Worm (Caenorhabditis elegans) whole organism, young adult: ENCODE measurements around the gene BE10.3.
A peak's percentile ranks its signal among the peaks of the same experiment; 100 is the strongest.

Experiments used
- B0019.2 ChIP-seq: fragments of 200-800 bp; sonication (Bioruptor generic); conservative IDR thresholded peaks from 2 replicates; pipeline ENCODE4 v1.3.6; 2022; ENCODE audit warnings: missing genetic modification reagents, missing genetic modification characterization, missing compliant biosample characterization
- B0261.1 ChIP-seq: sonication (generic microtip); optimal IDR thresholded peaks from 2 replicates; lab custom pipeline; 2016; ENCODE audit warnings: mild to moderate bottlenecking, missing genetic modification characterization, moderate library complexity, missing compliant biosample characterization
- B0336.3 ChIP-seq: fragments of 200-800 bp; sonication (Bioruptor generic); IDR thresholded peaks from 2 replicates; pipeline ENCODE4 v1.3.6; 2022; ENCODE audit warnings: missing genetic modification characterization, missing compliant biosample characterization
- F23B12.7 ChIP-seq: sonication (generic microtip); optimal IDR thresholded peaks from 2 replicates; lab custom pipeline; 2017; ENCODE audit warnings: missing genetic modification characterization, mild to moderate bottlenecking, missing compliant biosample characterization, antibody characterized with exemption, moderate library complexity; ENCODE audit not compliant: insufficient read depth
- F33H1.4 ChIP-seq: fragments of 200-800 bp; sonication (Bioruptor generic); IDR thresholded peaks from 2 replicates; pipeline ENCODE4 v1.3.6; 2022; ENCODE audit warnings: missing genetic modification reagents, missing genetic modification characterization, missing compliant biosample characterization
- K11D2.4 ChIP-seq: fragments of 200-800 bp; sonication (Bioruptor generic); IDR thresholded peaks from 2 replicates; pipeline ENCODE4 v1.3.6; 2022; ENCODE audit warnings: missing genetic modification reagents, missing genetic modification characterization, missing compliant biosample characterization
- T26A5.8 ChIP-seq: sonication (generic microtip); optimal IDR thresholded peaks from 2 replicates; lab custom pipeline; 2016; ENCODE audit warnings: missing genetic modification characterization, missing compliant biosample characterization
- Y56A3A.18 ChIP-seq: fragments of 200-800 bp; sonication (Bioruptor generic); IDR thresholded peaks from 2 replicates; pipeline ENCODE4 v1.3.6; 2022; ENCODE audit warnings: missing genetic modification reagents, missing genetic modification characterization, missing compliant biosample characterization
- Y79H2A.3 ChIP-seq: fragments of 200-800 bp; sonication (Bioruptor generic); conservative IDR thresholded peaks from 2 replicates; pipeline ENCODE4 v1.3.6; 2022; ENCODE audit warnings: missing genetic modification reagents, missing genetic modification characterization, missing compliant biosample characterization
- akir-1 ChIP-seq: fragments of 200-800 bp; sonication (Bioruptor generic); optimal IDR thresholded peaks from 2 replicates; lab custom pipeline; 2018; ENCODE audit warnings: mild to moderate bottlenecking, missing genetic modification characterization, moderate library complexity, missing compliant biosample characterization
- athp-1 ChIP-seq: sonication (generic microtip); optimal IDR thresholded peaks from 2 replicates; lab custom pipeline; 2017; ENCODE audit warnings: mild to moderate bottlenecking, missing genetic modification characterization, missing compliant biosample characterization
- attf-3 ChIP-seq: fragments of 200-800 bp; sonication (Bioruptor generic); conservative IDR thresholded peaks from 2 replicates; pipeline ENCODE4 v1.3.6; 2022; ENCODE audit warnings: missing genetic modification reagents, missing genetic modification characterization, missing compliant biosample characterization
- attf-6 ChIP-seq: fragments of 200-800 bp; sonication (Bioruptor generic); IDR thresholded peaks from 2 replicates; pipeline ENCODE4 v1.3.6; 2022; ENCODE audit warnings: missing genetic modification reagents, missing genetic modification characterization, missing compliant biosample characterization
- bed-1 ChIP-seq: fragments of 200-800 bp; sonication (Bioruptor generic); IDR thresholded peaks from 2 replicates; pipeline ENCODE4 v1.3.6; 2022; ENCODE audit warnings: missing genetic modification reagents, missing genetic modification characterization, missing compliant biosample characterization
- cebp-2 ChIP-seq: fragments of 200-800 bp; sonication (Bioruptor generic); IDR thresholded peaks from 2 replicates; pipeline ENCODE4 v1.3.6; 2022; ENCODE audit warnings: missing genetic modification characterization, missing compliant biosample characterization
- ceh-79 ChIP-seq: sonication (generic microtip); optimal IDR thresholded peaks from 2 replicates; lab custom pipeline; 2017; ENCODE audit warnings: mild to moderate bottlenecking, missing genetic modification characterization, missing compliant biosample characterization
- chd-7 ChIP-seq: sonication (generic microtip); optimal IDR thresholded peaks from 2 replicates; lab custom pipeline; 2016; ENCODE audit warnings: mild to moderate bottlenecking, missing genetic modification characterization, moderate library complexity, missing compliant biosample characterization
- dox-1 ChIP-seq: fragments of 200-800 bp; sonication (Bioruptor generic); IDR thresholded peaks from 2 replicates; pipeline ENCODE4 v1.3.6; 2022; ENCODE audit warnings: missing genetic modification reagents, missing genetic modification characterization, missing compliant biosample characterization
- egrh-3 ChIP-seq: fragments of 200-800 bp; sonication (Bioruptor generic); IDR thresholded peaks from 2 replicates; pipeline ENCODE4 v1.3.6; 2022; ENCODE audit warnings: missing genetic modification reagents, missing genetic modification characterization, missing compliant biosample characterization
- ets-4 ChIP-seq: fragments of 200-800 bp; sonication (Bioruptor generic); optimal IDR thresholded peaks from 2 replicates; lab custom pipeline; 2018; ENCODE audit warnings: mild to moderate bottlenecking, missing genetic modification characterization, missing compliant biosample characterization
- hlh-12 ChIP-seq: sonication (generic microtip); optimal IDR thresholded peaks from 2 replicates; lab custom pipeline; 2016; ENCODE audit warnings: missing genetic modification characterization, missing compliant biosample characterization
- hlh-26 ChIP-seq: fragments of 200-800 bp; sonication (Bioruptor generic); conservative IDR thresholded peaks from 2 replicates; pipeline ENCODE4 v1.3.6; 2022; ENCODE audit warnings: missing genetic modification reagents, missing genetic modification characterization, missing compliant biosample characterization
- hrde-1 ChIP-seq: sonication (generic microtip); optimal IDR thresholded peaks from 2 replicates; lab custom pipeline; 2016; ENCODE audit warnings: missing genetic modification characterization, mild to moderate bottlenecking, missing compliant biosample characterization, moderate library complexity, missing genotype, missing genetic modification reagents, borderline replicate concordance
- hsf-1 ChIP-seq: fragments of 200-800 bp; sonication (Bioruptor generic); IDR thresholded peaks from 2 replicates; pipeline ENCODE4 v1.3.6; 2022; ENCODE audit warnings: missing genetic modification reagents, missing genetic modification characterization, missing compliant biosample characterization
- lag-1 ChIP-seq: fragments of 200-800 bp; sonication (Bioruptor generic); IDR thresholded peaks from 2 replicates; pipeline ENCODE4 v1.3.6; 2022; ENCODE audit warnings: missing genetic modification reagents, missing genetic modification characterization, missing compliant biosample characterization
- lin-26 ChIP-seq: fragments of 200-800 bp; sonication (Bioruptor generic); IDR thresholded peaks from 2 replicates; pipeline ENCODE4 v1.3.6; 2022; ENCODE audit warnings: missing genetic modification reagents, missing genetic modification characterization, missing compliant biosample characterization
- lin-35 ChIP-seq, 3 experiments: fragments of 150-350 bp in 2 of 3; sonication (generic microtip) in 1 of 3; optimal IDR thresholded peaks; 2 replicates each; lab custom pipeline; 2014 to 2018; ENCODE audit warnings: missing biosample characterization in 3 of 3, missing genetic modification characterization in 3 of 3, missing genetic modification reagents in 3 of 3
- lir-1 ChIP-seq: fragments of 200-800 bp; sonication (Bioruptor generic); conservative IDR thresholded peaks from 2 replicates; pipeline ENCODE4 v1.3.6; 2022; ENCODE audit warnings: missing genetic modification reagents, missing genetic modification characterization, missing compliant biosample characterization
- mcd-1 ChIP-seq: fragments of 200-800 bp; sonication (Bioruptor generic); IDR thresholded peaks from 2 replicates; pipeline ENCODE4 v1.3.6; 2022; ENCODE audit warnings: missing genetic modification reagents, missing genetic modification characterization, missing compliant biosample characterization
- nhr-120 ChIP-seq: fragments of 200-800 bp; sonication (Bioruptor generic); IDR thresholded peaks from 2 replicates; pipeline ENCODE4 v1.3.6; 2022; ENCODE audit warnings: missing genetic modification characterization, missing compliant biosample characterization
- nhr-90 ChIP-seq: sonication (generic microtip); optimal IDR thresholded peaks from 2 replicates; lab custom pipeline; 2016; ENCODE audit warnings: missing genotype, mild to moderate bottlenecking, missing genetic modification characterization, missing compliant biosample characterization
- pha-4 ChIP-seq: fragments of 150-350 bp; sonication (generic microtip); optimal IDR thresholded peaks from 2 replicates; lab custom pipeline; 2014; ENCODE audit warnings: missing biosample characterization, missing genetic modification reagents, missing genetic modification characterization
- rcor-1 ChIP-seq: fragments of 200-800 bp; sonication (Bioruptor generic); IDR thresholded peaks from 2 replicates; pipeline ENCODE4 v1.3.6; 2022; ENCODE audit warnings: missing genetic modification reagents, missing genetic modification characterization, missing compliant biosample characterization
- rec-8 ChIP-seq, 2 experiments: sonication (generic microtip); optimal IDR thresholded peaks; 2 replicates each; lab custom pipeline; 2016; ENCODE audit warnings: mild to moderate bottlenecking in 2 of 2, missing genetic modification characterization in 2 of 2, missing genetic modification reagents in 2 of 2, missing genotype in 2 of 2, missing biosample characterization in 1 of 2, missing compliant biosample characterization in 1 of 2, moderate library complexity in 1 of 2
- sea-2 ChIP-seq: fragments of 200-800 bp; sonication (Bioruptor generic); IDR thresholded peaks from 2 replicates; pipeline ENCODE4 v1.3.6; 2022; ENCODE audit warnings: missing genetic modification characterization, missing compliant biosample characterization
- snpc-1.3 ChIP-seq: sonication (generic microtip); optimal IDR thresholded peaks from 2 replicates; lab custom pipeline; 2017; ENCODE audit warnings: missing genetic modification characterization, mild to moderate bottlenecking, missing compliant biosample characterization, antibody characterized with exemption, moderate library complexity, missing genotype, missing genetic modification reagents; ENCODE audit not compliant: insufficient read depth
- zfh-2 ChIP-seq: fragments of 200-800 bp; sonication (Bioruptor generic); conservative IDR thresholded peaks from 2 replicates; pipeline ENCODE4 v1.3.6; 2022; ENCODE audit warnings: missing genetic modification reagents, missing genetic modification characterization, missing compliant biosample characterization
- ztf-25 ChIP-seq: fragments of 200-800 bp; sonication (Bioruptor generic); IDR thresholded peaks from 2 replicates; pipeline ENCODE4 v1.3.6; 2022; ENCODE audit warnings: missing genetic modification reagents, missing genetic modification characterization, missing compliant biosample characterization
- ztf-6 ChIP-seq: fragments of 200-800 bp; sonication (Bioruptor generic); IDR thresholded peaks from 2 replicates; pipeline ENCODE4 v1.3.6; 2022; ENCODE audit warnings: missing genetic modification reagents, missing genetic modification characterization, missing compliant biosample characterization

BE10.3 gene

DNA sequence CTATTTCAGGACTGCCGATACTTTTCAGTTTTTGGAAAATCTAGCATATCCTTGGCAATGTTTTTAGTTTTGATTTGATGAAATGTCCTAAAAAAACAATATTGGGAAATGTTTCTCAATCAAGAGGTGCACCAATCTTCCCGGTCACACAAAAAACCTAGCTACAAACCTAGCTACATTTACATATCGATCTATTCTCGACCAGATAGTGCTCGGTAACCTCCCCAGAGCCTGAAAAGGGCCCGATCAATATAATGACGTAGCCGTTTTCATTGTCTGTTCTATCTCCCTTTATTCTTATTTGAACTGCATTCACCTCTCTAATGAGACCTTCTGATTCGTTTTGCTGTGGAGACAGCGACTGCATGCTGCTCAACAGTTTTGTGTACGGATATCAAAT, at the start of gene BE10.3:
TSS of gene BE10.3 (plus strand) at position 301 of the 400 bp plus-strand sequence.
- no peak for TF ChIP-seq cebp-2 (GFP tag; lab: Robert Waterston, UW)
- no peak for TF ChIP-seq hlh-12 (tag; lab: Kevin White, UChicago)
- no peak for TF ChIP-seq nhr-90 (tag; lab: Kevin White, UChicago)
- no peak for TF ChIP-seq attf-3 (GFP tag; lab: Robert Waterston, UW)
- TF ChIP-seq nhr-120 (GFP tag; lab: Robert Waterston, UW): no peak
- no peak for TF ChIP-seq B0336.3 (GFP tag; lab: Robert Waterston, UW)
- TF ChIP-seq akir-1 (GFP tag; lab: Kevin White, UChicago): no peak
- no peak for TF ChIP-seq lin-35 (GFP tag; optimal IDR thresholded peaks at IDR 0.05; lab: Kevin White, UChicago)
- TF ChIP-seq mcd-1 (GFP tag; lab: Robert Waterston, UW): no peak
- TF ChIP-seq rcor-1 (GFP tag; lab: Robert Waterston, UW): no peak
- no peak for TF ChIP-seq ztf-25 (GFP tag; lab: Robert Waterston, UW)
- TF ChIP-seq chd-7: no peak

DNA sequence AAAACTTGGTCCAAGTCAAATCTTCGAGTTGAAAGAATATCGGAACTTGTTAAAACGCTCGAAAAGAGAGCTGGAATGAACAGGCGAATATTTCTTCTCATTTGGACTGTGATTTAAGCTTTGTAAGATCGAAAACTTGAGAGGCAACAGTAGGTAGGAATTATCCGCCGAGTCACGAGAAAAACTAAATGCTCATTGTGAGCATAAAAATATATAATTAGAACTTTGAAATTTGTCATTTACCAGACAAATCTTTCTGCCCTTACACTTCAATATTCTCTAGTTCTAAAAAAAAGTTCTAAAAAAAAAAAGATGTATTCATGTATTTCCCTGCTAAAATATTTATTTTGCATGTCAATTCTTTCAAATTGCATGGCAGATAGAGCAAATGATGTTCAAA, 43.6 kb upstream of the BE10.3 start, which contains the start of the genes irld-19 and irld-61:
TSS of gene irld-19 (minus strand) at position 101 of the 400 bp plus-strand sequence.
TSS of gene irld-61 (plus strand) at position 313 of the 400 bp plus-strand sequence.
- TF ChIP-seq ets-4 (GFP tag; lab: Kevin White, UChicago) (no peak), lag-1 (no peak), Y79H2A.3 (no peak), B0019.2 (no peak), ztf-6 (GFP tag; lab: Robert Waterston, UW) (no peak), bed-1 (GFP tag; lab: Robert Waterston, UW) (no peak), nhr-90 (tag; lab: Kevin White, UChicago) (no peak), lir-1 (GFP tag; lab: Robert Waterston, UW) (no peak), hsf-1 (no peak)

DNA sequence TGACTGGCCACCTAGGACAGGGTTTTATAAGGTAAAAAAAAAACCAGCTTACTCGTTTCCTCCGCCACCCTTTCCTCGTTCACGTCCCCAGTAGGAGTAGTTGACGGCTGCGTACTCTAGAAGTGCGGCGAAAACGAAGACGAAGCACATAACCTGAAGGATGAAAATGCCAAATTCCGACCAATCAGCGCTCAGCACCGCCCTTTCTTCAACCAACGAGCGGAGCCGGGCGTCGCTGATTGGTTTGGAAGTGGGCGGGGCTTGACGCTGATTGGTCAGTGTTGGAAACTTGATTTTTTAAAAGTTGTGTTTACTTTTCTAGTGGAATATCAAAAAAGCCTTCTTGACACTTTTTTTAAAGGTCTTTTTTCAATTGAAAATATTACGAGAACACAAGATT, 34.1 kb upstream of the BE10.3 start:
- TF ChIP-seq rec-8 (tag; optimal IDR thresholded peaks at IDR 0.05; lab: Kevin White, UChicago) (no peak), pha-4 (tag; lab: Kevin White, UChicago) (no peak), nhr-120 (GFP tag; lab: Robert Waterston, UW) (no peak), F23B12.7 (tag; lab: Kevin White, UChicago) (no peak), ets-4 (GFP tag; lab: Kevin White, UChicago) (no peak)
- TF ChIP-seq, all 124 proteins: peak for 0

DNA sequence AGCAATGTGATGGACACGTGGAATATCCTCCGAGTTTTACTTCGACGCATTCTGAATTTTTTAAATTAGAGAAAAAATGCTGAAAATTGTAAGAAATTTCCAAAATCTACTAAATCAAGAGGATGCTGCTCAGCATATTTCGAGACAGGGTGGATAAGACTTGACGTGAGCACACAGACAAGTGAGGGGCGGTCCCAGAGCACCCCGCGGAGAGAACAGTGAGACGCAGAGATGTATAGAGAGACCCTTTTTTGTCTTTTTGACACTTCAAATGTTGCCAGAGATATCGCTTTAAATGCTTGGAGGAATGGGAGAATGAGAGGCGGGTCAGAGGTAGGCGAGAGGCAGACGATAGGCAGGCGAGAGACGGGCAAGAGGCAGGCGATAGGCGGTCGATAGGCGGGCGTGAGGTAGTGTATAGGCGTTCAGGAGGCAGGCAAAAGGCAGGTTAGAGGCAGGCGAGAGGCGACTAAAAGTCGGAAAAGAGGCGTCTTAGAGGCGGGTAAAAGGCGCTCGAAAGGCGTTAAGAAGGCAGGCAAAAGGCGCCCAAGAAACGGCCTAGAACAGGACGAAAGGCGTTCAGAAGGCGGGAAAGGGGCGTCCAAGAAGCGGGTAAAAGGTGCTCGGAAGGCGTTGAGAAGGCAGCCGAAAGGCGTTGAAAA, 28.0 kb upstream of the BE10.3 start, which contains the start of gene gab-1:
TSS of gene gab-1 (minus strand) at position 51 of the 662 bp plus-strand sequence.
- no peak for TF ChIP-seq B0336.3 (GFP tag; lab: Robert Waterston, UW)
- no peak for TF ChIP-seq nhr-90 (tag; lab: Kevin White, UChicago)
- no peak for TF ChIP-seq snpc-1.3
- no peak for TF ChIP-seq hrde-1
- TF ChIP-seq F33H1.4: no peak
- TF ChIP-seq attf-6: no peak
- no peak for TF ChIP-seq sea-2
- no peak for TF ChIP-seq hlh-26
- TF ChIP-seq B0261.1 (tag; lab: Kevin White, UChicago): no peak
- no peak for TF ChIP-seq dox-1 (GFP tag; lab: Robert Waterston, UW)
- no peak for TF ChIP-seq ztf-25 (GFP tag; lab: Robert Waterston, UW)
- no peak for TF ChIP-seq ceh-79 (tag; lab: Kevin White, UChicago)
- TF ChIP-seq K11D2.4 (GFP tag; lab: Robert Waterston, UW): no peak
- TF ChIP-seq zfh-2 (GFP tag; lab: Robert Waterston, UW): peak; percentile 79
- TF ChIP-seq egrh-3 (GFP tag; lab: Robert Waterston, UW): peak; percentile 41; the same call in 1 of the 2 replicates
- TF ChIP-seq lin-26 (GFP tag; lab: Robert Waterston, UW): 0 out of 2 replicates have a peak, but pooled peaks have one; percentile 25
- TF ChIP-seq athp-1 (tag; lab: Kevin White, UChicago): no peak
- TF ChIP-seq F23B12.7 (tag; lab: Kevin White, UChicago): no peak
- no peak for TF ChIP-seq Y56A3A.18 (GFP tag; lab: Robert Waterston, UW)
- TF ChIP-seq T26A5.8 (tag; lab: Kevin White, UChicago): no peak
